Worm (Caenorhabditis elegans) whole organism, L4/young adult: Measurements from ENCODE around the gene K02E2.7.

Experiments
- W03F9.2 ChIP-seq: fragments of 150-350 bp; optimal IDR thresholded peaks from 2 replicates; lab custom pipeline; 2014; ENCODE audit warnings: missing biosample characterization, missing genetic modification characterization
- him-1 ChIP-seq: sonication (generic microtip); optimal IDR thresholded peaks from 2 replicates; lab custom pipeline; 2016; ENCODE audit warnings: missing genotype, missing genetic modification reagents, missing genetic modification characterization, missing compliant biosample characterization

- TF ChIP-seq W03F9.2 (tag; lab: Kevin White, UChicago) (no peak), him-1 (tag; lab: Kevin White, UChicago) (no peak)
These were observed 38.2 kb upstream of the K02E2.7 start, which contains the start of the genes fce-2 and F48F5.8 for ce11 chrV:20425183-20425400.
